Worm (Caenorhabditis elegans) whole organism, L3 larva: ENCODE data around the gene chil-8.

ENCODE experiments used
- R02D3.7 ChIP-seq: fragments of 150-350 bp; optimal IDR thresholded peaks from 2 replicates; lab custom pipeline; 2014; ENCODE audit warnings: missing biosample characterization, missing genetic modification characterization
- ZK546.5 ChIP-seq: sonication (generic microtip); optimal IDR thresholded peaks from 2 replicates; lab custom pipeline; 2017; ENCODE audit warnings: missing biosample characterization, missing genetic modification characterization
- aly-2 ChIP-seq: fragments of 150-350 bp; optimal IDR thresholded peaks from 2 replicates; lab custom pipeline; 2014; ENCODE audit warnings: missing biosample characterization, missing genetic modification characterization
- ceh-16 ChIP-seq: sonication (generic microtip); optimal IDR thresholded peaks from 2 replicates; lab custom pipeline; 2017; ENCODE audit warnings: missing biosample characterization, missing genetic modification characterization
- ceh-28 ChIP-seq: fragments of 150-350 bp; optimal IDR thresholded peaks from 2 replicates; lab custom pipeline; 2014; ENCODE audit warnings: missing biosample characterization, missing genetic modification reagents, missing genetic modification characterization
- ceh-9 ChIP-seq: sonication (generic microtip); optimal IDR thresholded peaks from 2 replicates; lab custom pipeline; 2018; ENCODE audit warnings: missing biosample characterization, missing genetic modification characterization
- daf-12 ChIP-seq: fragments of 150-350 bp; optimal IDR thresholded peaks from 2 replicates; lab custom pipeline; 2014; ENCODE audit warnings: missing biosample characterization, missing genetic modification reagents, missing genetic modification characterization
- egl-27 ChIP-seq: sonication (generic microtip); optimal IDR thresholded peaks from 4 replicates; lab custom pipeline; 2017; ENCODE audit warnings: missing biosample characterization, missing genetic modification reagents, missing genetic modification characterization
- egl-5 ChIP-seq: fragments of 150-350 bp; optimal IDR thresholded peaks from 2 replicates; lab custom pipeline; 2017; ENCODE audit warnings: missing biosample characterization, missing genetic modification reagents, missing genetic modification characterization, inconsistent platforms
- elt-2 ChIP-seq: sonication (generic microtip); optimal IDR thresholded peaks from 2 replicates; lab custom pipeline; 2016; ENCODE audit warnings: missing genetic modification reagents, mild to moderate bottlenecking, missing genetic modification characterization, missing compliant biosample characterization
- fkh-10 ChIP-seq: sonication (generic microtip); optimal IDR thresholded peaks from 2 replicates; lab custom pipeline; 2017; ENCODE audit warnings: missing biosample characterization, missing genetic modification reagents, missing genetic modification characterization
- fkh-2 ChIP-seq: fragments of 150-350 bp; optimal IDR thresholded peaks from 2 replicates; lab custom pipeline; 2014; ENCODE audit warnings: missing biosample characterization, missing genetic modification reagents, missing genetic modification characterization
- fos-1 ChIP-seq: fragments of 150-350 bp; optimal IDR thresholded peaks from 2 replicates; lab custom pipeline; 2014; ENCODE audit warnings: missing biosample characterization, missing genetic modification characterization
- hmg-11 ChIP-seq: sonication (generic microtip); optimal IDR thresholded peaks from 2 replicates; lab custom pipeline; 2016; ENCODE audit warnings: missing genetic modification characterization, missing compliant biosample characterization
- jun-1 ChIP-seq: fragments of 150-350 bp; optimal IDR thresholded peaks from 2 replicates; lab custom pipeline; 2014; ENCODE audit warnings: missing biosample characterization, missing genetic modification reagents, missing genetic modification characterization
- lin-15B ChIP-seq: fragments of 150-350 bp; optimal IDR thresholded peaks from 2 replicates; lab custom pipeline; 2014; ENCODE audit warnings: missing biosample characterization, missing genetic modification characterization
- lin-39 ChIP-seq: fragments of 150-350 bp; optimal IDR thresholded peaks from 2 replicates; lab custom pipeline; 2018; ENCODE audit warnings: missing biosample characterization, missing genetic modification reagents, missing genetic modification characterization
- lsy-12 ChIP-seq: sonication (generic microtip); optimal IDR thresholded peaks from 2 replicates; lab custom pipeline; 2016; ENCODE audit warnings: mild to moderate bottlenecking, missing genetic modification characterization, missing compliant biosample characterization
- mdl-1 ChIP-seq: fragments of 150-350 bp; optimal IDR thresholded peaks from 2 replicates; lab custom pipeline; 2014; ENCODE audit warnings: missing biosample characterization, missing genetic modification characterization
- mml-1 ChIP-seq: fragments of 150-350 bp; sonication (generic microtip); optimal IDR thresholded peaks from 3 replicates; lab custom pipeline; 2014; ENCODE audit warnings: missing biosample characterization, missing genetic modification characterization
- nhr-23 ChIP-seq: fragments of 150-350 bp; optimal IDR thresholded peaks from 2 replicates; lab custom pipeline; 2014; ENCODE audit warnings: missing biosample characterization, missing genetic modification reagents, missing genetic modification characterization
- nhr-237 ChIP-seq: fragments of 150-350 bp; optimal IDR thresholded peaks from 2 replicates; lab custom pipeline; 2014; ENCODE audit warnings: missing biosample characterization, missing genetic modification characterization
- nhr-25 ChIP-seq: sonication (generic microtip); optimal IDR thresholded peaks from 2 replicates; lab custom pipeline; 2017; ENCODE audit warnings: missing biosample characterization, missing genetic modification characterization
- nhr-28 ChIP-seq: fragments of 150-350 bp; optimal IDR thresholded peaks from 2 replicates; lab custom pipeline; 2014; ENCODE audit warnings: missing biosample characterization, missing genetic modification characterization
- nhr-43 ChIP-seq: sonication (generic microtip); optimal IDR thresholded peaks from 2 replicates; lab custom pipeline; 2016; ENCODE audit warnings: mild to moderate bottlenecking, missing genetic modification characterization, missing compliant biosample characterization; ENCODE audit not compliant: poor library complexity, severe bottlenecking
- nhr-67 ChIP-seq: fragments of 150-350 bp; optimal IDR thresholded peaks from 2 replicates; lab custom pipeline; 2014; ENCODE audit warnings: missing biosample characterization, missing genetic modification characterization
- nhr-76 ChIP-seq: fragments of 150-350 bp; sonication (generic microtip); optimal IDR thresholded peaks from 5 replicates; lab custom pipeline; 2014; ENCODE audit warnings: missing biosample characterization, missing genetic modification characterization
- nhr-77 ChIP-seq: fragments of 150-350 bp; optimal IDR thresholded peaks from 2 replicates; lab custom pipeline; 2014; ENCODE audit warnings: missing biosample characterization, missing genetic modification characterization
- pha-4 ChIP-seq: fragments of 150-350 bp; optimal IDR thresholded peaks from 2 replicates; lab custom pipeline; 2014; ENCODE audit warnings: missing biosample characterization, missing genetic modification reagents, missing genetic modification characterization
- pqm-1 ChIP-seq: fragments of 150-350 bp; optimal IDR thresholded peaks from 2 replicates; lab custom pipeline; 2017; ENCODE audit warnings: missing biosample characterization, missing genetic modification characterization, inconsistent platforms
- sea-2 ChIP-seq: fragments of 150-350 bp; sonication (generic microtip); optimal IDR thresholded peaks from 4 replicates; lab custom pipeline; 2014; ENCODE audit warnings: missing biosample characterization, missing genetic modification reagents, missing genetic modification characterization
- skn-1 ChIP-seq: fragments of 150-350 bp; optimal IDR thresholded peaks from 2 replicates; lab custom pipeline; 2014; ENCODE audit warnings: missing biosample characterization, missing genetic modification characterization
- snpc-4 ChIP-seq: fragments of 150-350 bp; optimal IDR thresholded peaks from 2 replicates; lab custom pipeline; 2014; ENCODE audit warnings: missing biosample characterization, missing genetic modification characterization
- tbx-2 ChIP-seq: sonication (generic microtip); optimal IDR thresholded peaks from 2 replicates; lab custom pipeline; 2016; ENCODE audit warnings: mild to moderate bottlenecking, missing genetic modification characterization, missing compliant biosample characterization
- unc-39 ChIP-seq: sonication (generic microtip); optimal IDR thresholded peaks from 4 replicates; lab custom pipeline; 2017; ENCODE audit warnings: missing biosample characterization, missing genetic modification characterization
- unc-62 ChIP-seq: fragments of 150-350 bp; sonication (generic microtip); optimal IDR thresholded peaks from 4 replicates; lab custom pipeline; 2014; ENCODE audit warnings: missing biosample characterization, missing genetic modification reagents, missing genetic modification characterization
- zag-1 ChIP-seq: fragments of 150-350 bp; optimal IDR thresholded peaks from 2 replicates; lab custom pipeline; 2014; ENCODE audit warnings: missing biosample characterization, missing genetic modification characterization
- ztf-11 ChIP-seq: fragments of 150-350 bp; optimal IDR thresholded peaks from 2 replicates; lab custom pipeline; 2014; ENCODE audit warnings: missing biosample characterization, missing genetic modification characterization
- ztf-4 ChIP-seq: fragments of 150-350 bp; optimal IDR thresholded peaks from 2 replicates; lab custom pipeline; 2014; ENCODE audit warnings: missing biosample characterization, missing genetic modification characterization

chil-8 gene

DNA sequence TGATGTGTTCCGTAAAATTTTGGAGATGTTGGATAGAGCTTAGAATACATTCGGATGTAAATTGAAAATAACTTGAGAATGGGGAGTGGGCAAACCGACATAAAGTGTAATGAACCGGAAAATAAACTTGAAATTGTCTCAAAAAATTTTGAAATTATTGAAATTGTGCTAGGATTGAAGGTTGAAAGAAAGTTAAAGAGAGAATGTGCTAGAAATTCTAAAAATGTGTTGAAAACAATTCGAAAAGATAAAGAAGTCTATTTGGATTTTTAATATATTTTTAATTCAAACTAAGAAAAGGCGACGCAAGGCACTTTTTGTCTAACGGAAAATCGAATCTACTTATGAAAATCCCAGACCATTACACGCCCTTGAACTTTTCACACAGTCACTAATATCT lies 39.0 kb downstream of the chil-8 start, which contains the start of gene ZK938.3:
TSS of gene ZK938.3 (minus strand) at position 101 of the 400 bp plus-strand sequence.
- no peak for TF ChIP-seq nhr-67 (tag; lab: Kevin White, UChicago)
- no peak for TF ChIP-seq nhr-76 (tag; lab: Kevin White, UChicago)
- TF ChIP-seq unc-39 (tag; lab: Kevin White, UChicago) = no peak
- TF ChIP-seq ceh-16 = no peak
- TF ChIP-seq pqm-1 (tag; lab: Kevin White, UChicago) = no peak
- TF ChIP-seq mdl-1 (tag; lab: Kevin White, UChicago) = no peak
- TF ChIP-seq nhr-43 (tag; lab: Kevin White, UChicago) = no peak
- no peak for TF ChIP-seq ceh-9
- no peak for TF ChIP-seq fos-1
- no peak for TF ChIP-seq lin-15B (tag; lab: Kevin White, UChicago)
- no peak for TF ChIP-seq R02D3.7 (tag; lab: Kevin White, UChicago)
- no peak for TF ChIP-seq aly-2

DNA sequence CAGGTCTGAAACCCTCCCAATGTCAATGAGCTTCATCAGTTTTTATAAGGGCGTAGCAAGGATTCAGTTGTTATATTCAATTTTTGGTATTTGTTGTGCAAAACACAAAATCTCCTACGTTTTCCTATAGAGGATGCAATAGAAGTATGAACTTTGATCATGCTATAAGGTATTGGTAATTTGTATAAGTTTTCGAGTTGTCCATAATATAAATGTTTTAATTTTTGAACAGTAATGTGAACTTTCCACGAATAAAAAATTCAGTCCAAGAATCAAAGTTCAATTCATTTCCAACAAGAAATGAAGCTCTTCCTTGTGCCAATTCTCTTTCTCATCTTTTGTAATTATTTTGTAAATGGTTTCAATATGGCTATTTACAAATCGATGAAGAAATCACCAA lies 41.8 kb downstream of the chil-8 start, which contains the start of gene ZK938.12:
TSS of gene ZK938.12 (plus strand) at position 301 of the 400 bp plus-strand sequence.
- TF ChIP-seq nhr-77 = no peak

DNA sequence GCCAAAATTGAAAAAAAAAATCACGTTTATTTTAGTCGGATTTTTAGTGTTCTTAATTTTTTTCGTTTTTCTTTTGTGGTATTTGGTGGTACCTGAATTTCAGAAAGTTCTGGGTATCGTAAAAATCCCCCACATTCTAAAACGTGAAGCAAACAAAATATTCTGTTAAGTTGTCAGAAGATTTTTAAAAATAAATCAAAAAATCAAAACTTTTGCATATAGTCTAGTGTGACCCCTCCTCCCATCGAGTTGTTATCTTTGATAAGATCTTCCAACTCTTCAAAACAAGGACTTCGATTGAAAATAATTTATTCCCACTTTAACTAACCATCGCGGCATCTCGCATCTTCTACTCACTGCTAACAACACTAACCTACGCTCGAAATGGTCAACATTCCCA lies 43.8 kb downstream of the chil-8 start, which contains the start of gene ZK938.1:
TSS of gene ZK938.1 (plus strand) at position 301 of the 400 bp plus-strand sequence.
- no peak for TF ChIP-seq pqm-1 (tag; lab: Kevin White, UChicago)
- TF ChIP-seq aly-2 = no peak
- no peak for TF ChIP-seq mml-1 (tag; lab: Kevin White, UChicago)
- no peak for TF ChIP-seq nhr-25 (tag; lab: Kevin White, UChicago)
- TF ChIP-seq lin-15B (tag; lab: Kevin White, UChicago) = no peak
- TF ChIP-seq nhr-237 = no peak
- TF ChIP-seq hmg-11 (tag; lab: Kevin White, UChicago) = no peak
- TF ChIP-seq jun-1 = no peak
- TF ChIP-seq unc-62 (GFP tag; lab: Kevin White, UChicago) = no peak
- TF ChIP-seq unc-39 (tag; lab: Kevin White, UChicago) = no peak
- TF ChIP-seq zag-1 (tag; lab: Kevin White, UChicago) = no peak
- TF ChIP-seq nhr-23 (tag; lab: Kevin White, UChicago) = no peak
- TF ChIP-seq skn-1 (tag; lab: Kevin White, UChicago) = no peak
- TF ChIP-seq egl-27 (tag; lab: Kevin White, UChicago) = no peak
- TF ChIP-seq nhr-43 (tag; lab: Kevin White, UChicago) = no peak
- no peak for TF ChIP-seq egl-5
- TF ChIP-seq tbx-2 (tag; lab: Kevin White, UChicago) = no peak

DNA sequence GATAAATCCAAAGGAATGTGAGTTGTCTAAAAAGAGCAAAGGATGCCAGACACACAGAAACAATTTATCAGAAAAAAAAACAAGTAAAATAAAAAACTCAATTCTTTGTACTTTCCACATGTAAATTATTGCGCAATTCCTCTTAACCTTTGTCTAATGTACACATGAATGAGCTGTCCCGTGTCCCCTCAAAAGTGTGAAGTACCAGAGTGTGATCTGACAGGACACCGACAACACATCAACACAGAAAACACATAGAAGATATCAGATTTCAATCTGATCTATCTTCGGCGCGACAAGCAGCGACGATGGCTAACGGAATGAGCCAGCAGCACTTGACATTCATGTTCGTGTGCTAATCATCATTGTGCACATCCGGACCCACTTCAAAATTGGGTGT lies 44.4 kb downstream of the chil-8 start:
- TF ChIP-seq lin-39 = no peak
- TF ChIP-seq unc-62 (GFP tag; lab: Kevin White, UChicago) = no peak
- TF ChIP-seq snpc-4 (tag; lab: Kevin White, UChicago) = no peak
- no peak for TF ChIP-seq tbx-2 (tag; lab: Kevin White, UChicago)
- no peak for TF ChIP-seq ceh-9
- TF ChIP-seq lin-15B (tag; lab: Kevin White, UChicago) = no peak
- TF ChIP-seq elt-2 = no peak
- no peak for TF ChIP-seq fkh-10
- TF ChIP-seq sea-2 (GFP tag; lab: Kevin White, UChicago) = no peak
- no peak for TF ChIP-seq nhr-237
- no peak for TF ChIP-seq ztf-4 (tag; lab: Kevin White, UChicago)
- no peak for TF ChIP-seq lsy-12 (tag; lab: Kevin White, UChicago)
- TF ChIP-seq skn-1 (tag; lab: Kevin White, UChicago) = no peak
- TF ChIP-seq nhr-28 (tag; lab: Kevin White, UChicago) = no peak
- no peak for TF ChIP-seq nhr-76 (tag; lab: Kevin White, UChicago)

DNA sequence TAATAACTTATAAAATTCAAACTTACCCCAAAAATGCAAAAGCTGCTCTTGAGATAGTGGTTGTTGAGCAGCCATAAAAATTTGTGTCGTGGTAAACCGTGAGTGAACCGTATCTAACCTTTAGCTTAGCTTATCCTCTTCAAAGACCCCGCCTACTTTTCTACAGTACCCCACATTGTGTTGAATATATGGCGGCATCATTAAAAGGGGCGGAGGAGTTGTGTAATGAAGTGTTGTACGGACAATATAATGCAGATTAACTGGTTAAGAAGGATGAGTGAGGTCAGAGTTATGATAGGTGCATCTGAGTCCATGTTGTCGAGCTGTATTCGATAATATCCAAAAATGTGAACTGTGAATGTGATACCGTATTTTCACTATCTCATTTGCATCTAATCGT lies 45.0 kb downstream of the chil-8 start, which contains the start of gene eyg-1:
TSS of gene eyg-1 (minus strand) at position 101 of the 400 bp plus-strand sequence.
- no peak for TF ChIP-seq ZK546.5 (tag; lab: Kevin White, UChicago)
- TF ChIP-seq ceh-28 = no peak
- no peak for TF ChIP-seq snpc-4 (tag; lab: Kevin White, UChicago)
- no peak for TF ChIP-seq lin-15B (tag; lab: Kevin White, UChicago)
- TF ChIP-seq sea-2 (GFP tag; lab: Kevin White, UChicago) = no peak
- no peak for TF ChIP-seq mml-1 (tag; lab: Kevin White, UChicago)
- no peak for TF ChIP-seq tbx-2 (tag; lab: Kevin White, UChicago)
- TF ChIP-seq ztf-11 (tag; lab: Kevin White, UChicago) = no peak
- TF ChIP-seq daf-12 (tag; lab: Kevin White, UChicago) = no peak
- no peak for TF ChIP-seq nhr-237
- TF ChIP-seq R02D3.7 (tag; lab: Kevin White, UChicago) = no peak
- TF ChIP-seq pha-4 (tag; lab: Kevin White, UChicago) = no peak
- no peak for TF ChIP-seq pqm-1 (tag; lab: Kevin White, UChicago)
- TF ChIP-seq egl-27 (tag; lab: Kevin White, UChicago) = no peak
- TF ChIP-seq nhr-23 (tag; lab: Kevin White, UChicago) = no peak
- TF ChIP-seq fkh-2 (tag; lab: Kevin White, UChicago) = no peak
